Worm (Caenorhabditis elegans): ENCODE results near the gene irld-18.

ce11 chrIV:14557642-14558041 is 23.2 kb downstream of the irld-18 start:
- TF ChIP-seq nhr-28 (tag; optimal IDR thresholded peaks at IDR 0.05), result no peak
- TF ChIP-seq ceh-82 (tag; optimal IDR thresholded peaks at IDR 0.05), result no peak
